Fruit fly (Drosophila melanogaster): ENCODE measurements around the gene Npc2d.

Gene Npc2d

dm6 chr3R:10093252-10094030 is 37.6 kb upstream of the Npc2d start (continued):
- TF ChIP-seq CG8359 (GFP tag; optimal IDR thresholded peaks at IDR 0.05; ENCODE audit: borderline replicate concordance) (no peak), btn (GFP tag; optimal IDR thresholded peaks at IDR 0.05) (no peak), Mad (GFP tag; optimal IDR thresholded peaks at IDR 0.05) (peak; percentile 1), CG11085 (GFP tag; IDR thresholded peaks at IDR 0.05) (no peak), CG17328 (GFP tag; IDR thresholded peaks at IDR 0.05) (0 out of 2 replicates have a peak, but pooled peaks have one; percentile 26), lola (GFP tag; optimal IDR thresholded peaks at IDR 0.05) (no peak), CG13123 (GFP tag; optimal IDR thresholded peaks at IDR 0.05) (no peak), CG2116 (GFP tag; optimal IDR thresholded peaks at IDR 0.05) (no peak), B-H2 (GFP tag; optimal IDR thresholded peaks at IDR 0.05) (no peak), CG18764 (GFP tag; optimal IDR thresholded peaks at IDR 0.05) (no peak), fd96Cb (tag; optimal IDR thresholded peaks at IDR 0.05) (no peak), ham (GFP tag; IDR thresholded peaks at IDR 0.05) (no peak), ranshi (GFP tag; IDR thresholded peaks at IDR 0.05) (no peak), Dip3 (GFP tag; optimal IDR thresholded peaks at IDR 0.05) (no peak), hb (GFP tag; IDR thresholded peaks at IDR 0.05; ENCODE audit: partially characterized antibody) (no peak), Mes4 (GFP tag; optimal IDR thresholded peaks at IDR 0.05) (no peak), CG15601 (tag; optimal IDR thresholded peaks at IDR 0.05) (no peak), NK7.1 (GFP tag; optimal IDR thresholded peaks at IDR 0.05) (no peak), CG6683 (GFP tag; optimal IDR thresholded peaks at IDR 0.05) (no peak), CG31224 (GFP tag; IDR thresholded peaks at IDR 0.05) (no peak), Scr (GFP tag; IDR thresholded peaks at IDR 0.05; ENCODE audit: partially characterized antibody) (0 out of 2 replicates have a peak, but pooled peaks have one; percentile 30), wdn (GFP tag; IDR thresholded peaks at IDR 0.05) (no peak), CG18599 (GFP tag; optimal IDR thresholded peaks at IDR 0.05) (no peak), dimm (GFP tag; IDR thresholded peaks at IDR 0.05) (no peak), CG32532 (GFP tag; IDR thresholded peaks at IDR 0.05) (no peak; the same call in 1 of the 2 replicates), tna (GFP tag; IDR thresholded peaks at IDR 0.05; ENCODE audit: partially characterized antibody) (no peak), CG34422 (GFP tag; IDR thresholded peaks at IDR 0.05) (no peak; the same call in 2 of the 3 replicates), CG8089 (GFP tag; optimal IDR thresholded peaks at IDR 0.05) (no peak), ash1 (GFP tag; optimal IDR thresholded peaks at IDR 0.05) (no peak), ttk (GFP tag; IDR thresholded peaks at IDR 0.05) (no peak), CG17829 (tag; optimal IDR thresholded peaks at IDR 0.05) (no peak), CG10979 (tag; optimal IDR thresholded peaks at IDR 0.05) (no peak), HHEX (GFP tag; optimal IDR thresholded peaks at IDR 0.05) (no peak), CG7372 (GFP tag; IDR thresholded peaks at IDR 0.05) (no peak), CG2678 (tag; optimal IDR thresholded peaks at IDR 0.05) (peak; percentile 21), br (optimal IDR thresholded peaks at IDR 0.05) (no peak), CG12942 (GFP tag; optimal IDR thresholded peaks at IDR 0.05) (no peak), CG5180 (GFP tag; optimal IDR thresholded peaks at IDR 0.05) (no peak), Chrac-16 (GFP tag; optimal IDR thresholded peaks at IDR 0.05) (no peak), zfh2 (GFP tag; optimal IDR thresholded peaks at IDR 0.05) (no peak), CG3407 (GFP tag; optimal IDR thresholded peaks at IDR 0.05) (no peak), CG15696 (tag; optimal IDR thresholded peaks at IDR 0.05) (no peak), nerfin-2 (GFP tag; IDR thresholded peaks at IDR 0.05; ENCODE audit: partially characterized antibody) (0 out of 2 replicates have a peak, but pooled peaks have one; percentile 37), cwo (GFP tag; optimal IDR thresholded peaks at IDR 0.05) (peak; percentile 57), bcd (GFP tag; optimal IDR thresholded peaks at IDR 0.05) (no peak), CG1529 (GFP tag; optimal IDR thresholded peaks at IDR 0.05) (no peak), kay (GFP tag; optimal IDR thresholded peaks at IDR 0.05) (peak; percentile 29), lov (optimal IDR thresholded peaks at IDR 0.05) (no peak), lov (GFP tag; IDR thresholded peaks at IDR 0.05) (0 out of 3 replicates have a peak, but pooled peaks have one; percentile 21)
